Worm (Caenorhabditis elegans) whole organism, L4/young adult: ENCODE measurements around the gene T13B5.9.

Experiments used
- W03F9.2 ChIP-seq: fragments of 150-350 bp; optimal IDR thresholded peaks from 2 replicates; lab custom pipeline; 2014; ENCODE audit warnings: missing biosample characterization, missing genetic modification characterization
- dao-5 ChIP-seq: sonication (generic microtip); optimal IDR thresholded peaks from 2 replicates; lab custom pipeline; 2016; ENCODE audit warnings: missing genotype, missing genetic modification characterization, moderate library complexity, missing compliant biosample characterization
- him-1 ChIP-seq: sonication (generic microtip); optimal IDR thresholded peaks from 2 replicates; lab custom pipeline; 2016; ENCODE audit warnings: missing genotype, missing genetic modification reagents, missing genetic modification characterization, missing compliant biosample characterization

DNA sequence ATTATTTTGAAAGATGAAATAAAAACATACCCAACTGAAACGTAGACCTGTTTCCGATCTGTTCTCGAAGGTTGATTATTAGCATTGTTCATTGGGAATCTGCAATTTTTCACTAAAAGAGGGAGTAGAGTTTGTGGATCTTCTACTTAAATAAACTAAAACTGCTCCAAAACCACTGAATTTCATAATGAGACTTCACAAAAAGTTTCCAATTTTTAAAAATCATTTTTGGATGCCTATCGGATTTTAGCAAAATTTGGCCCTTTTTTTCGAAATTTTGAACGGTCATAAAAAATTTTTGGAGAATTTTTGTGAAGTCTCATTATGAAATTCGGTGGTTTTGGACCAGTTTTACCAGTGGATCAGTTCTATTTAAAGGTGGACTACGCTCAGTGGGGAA, 37.4 kb downstream of the T13B5.9 start, which contains the start of gene K02E7.10:
- TF ChIP-seq dao-5 (tag; lab: Kevin White, UChicago), result no peak
- TF ChIP-seq him-1 (tag; lab: Kevin White, UChicago), result no peak
- TF ChIP-seq W03F9.2 (tag; lab: Kevin White, UChicago), result no peak
